Worm (Caenorhabditis elegans) whole organism, L4 larva: ENCODE measurements around the gene fzr-1.

Source experiments
- D1046.2 ChIP-seq: fragments of 200-800 bp; sonication (Bioruptor generic); IDR thresholded peaks from 2 replicates; pipeline ENCODE4 v1.3.6; 2022; ENCODE audit warnings: missing genetic modification characterization, missing compliant biosample characterization
- F44E2.7 ChIP-seq: fragments of 200-800 bp; sonication (Bioruptor generic); IDR thresholded peaks from 2 replicates; pipeline ENCODE4 v2.1.2; 2022; ENCODE audit warnings: missing genetic modification characterization, missing compliant biosample characterization
- T26A8.4 ChIP-seq: fragments of 200-800 bp; sonication (Bioruptor generic); IDR thresholded peaks from 2 replicates; pipeline ENCODE4 v1.3.6; 2022; ENCODE audit warnings: missing genetic modification characterization, missing compliant biosample characterization
- Y105C5A.15 ChIP-seq: fragments of 200-800 bp; sonication (Bioruptor generic); IDR thresholded peaks from 2 replicates; pipeline ENCODE4 v1.3.6; 2022; ENCODE audit warnings: missing genetic modification characterization, missing compliant biosample characterization
- Y48G9A.11 ChIP-seq: fragments of 200-800 bp; sonication (Bioruptor generic); IDR thresholded peaks from 2 replicates; pipeline ENCODE4 v1.3.6; 2022; ENCODE audit warnings: missing genetic modification reagents, missing genetic modification characterization, missing compliant biosample characterization
- ZK546.5 ChIP-seq, 2 experiments: sonication (generic microtip); optimal IDR thresholded peaks; 2 replicates each; lab custom pipeline; 2017; ENCODE audit warnings: missing biosample characterization in 2 of 2, missing genetic modification characterization in 2 of 2
- aha-1 ChIP-seq: fragments of 150-350 bp; peaks from one replicate; lab custom pipeline; 2014; ENCODE audit warnings: missing biosample characterization, missing genetic modification characterization
- ama-1 ChIP-seq: fragments of 150-350 bp; optimal IDR thresholded peaks from 2 replicates; lab custom pipeline; 2014; ENCODE audit warnings: inconsistent platforms, mixed read lengths
- arid-1 ChIP-seq: fragments of 200-800 bp; sonication (Bioruptor generic); conservative IDR thresholded peaks from 2 replicates; pipeline ENCODE4 v1.3.6; 2022; ENCODE audit warnings: missing genetic modification reagents, missing genetic modification characterization, missing compliant biosample characterization
- ceh-44 ChIP-seq: fragments of 200-800 bp; sonication (Bioruptor generic); IDR thresholded peaks from 2 replicates; pipeline ENCODE4 v1.3.6; 2022; ENCODE audit warnings: missing genetic modification reagents, missing genetic modification characterization, missing compliant biosample characterization
- cey-2 ChIP-seq: sonication (generic microtip); optimal IDR thresholded peaks from 3 replicates; lab custom pipeline; 2017; ENCODE audit warnings: missing genetic modification characterization, mild to moderate bottlenecking, missing compliant biosample characterization, antibody characterized with exemption, borderline replicate concordance; ENCODE audit not compliant: insufficient read depth
- daf-16 ChIP-seq, 3 experiments: sonication (generic microtip); optimal IDR thresholded peaks; 2 replicates each; lab custom pipeline; 2016 to 2017; ENCODE audit warnings: missing genetic modification characterization in 3 of 3, missing genetic modification reagents in 3 of 3, mild to moderate bottlenecking in 2 of 3, missing compliant biosample characterization in 2 of 3, missing biosample characterization in 1 of 3, moderate library complexity in 1 of 3
- dmd-6 ChIP-seq: fragments of 200-800 bp; sonication (Bioruptor generic); IDR thresholded peaks from 2 replicates; pipeline ENCODE4 v1.3.6; 2022; ENCODE audit warnings: missing genetic modification reagents, missing genetic modification characterization, missing compliant biosample characterization
- dmd-9 ChIP-seq: fragments of 200-800 bp; sonication (Bioruptor generic); IDR thresholded peaks from 2 replicates; pipeline ENCODE4 v1.3.6; 2022; ENCODE audit warnings: missing genetic modification reagents, missing genetic modification characterization, missing compliant biosample characterization
- dpl-1 ChIP-seq: fragments of 150-350 bp; optimal IDR thresholded peaks from 2 replicates; lab custom pipeline; 2014; ENCODE audit warnings: missing biosample characterization, missing genetic modification reagents, missing genetic modification characterization
- duxl-1 ChIP-seq: sonication (generic microtip); optimal IDR thresholded peaks from 2 replicates; lab custom pipeline; 2016; ENCODE audit warnings: mild to moderate bottlenecking, missing genetic modification characterization, moderate library complexity, missing compliant biosample characterization; ENCODE audit not compliant: poor library complexity
- egl-43 ChIP-seq: fragments of 200-800 bp; sonication (Bioruptor generic); IDR thresholded peaks from 2 replicates; pipeline ENCODE4 v1.3.6; 2022; ENCODE audit warnings: missing genetic modification reagents, missing genetic modification characterization, missing compliant biosample characterization
- fkh-10 ChIP-seq: fragments of 150-350 bp; optimal IDR thresholded peaks from 2 replicates; lab custom pipeline; 2014; ENCODE audit warnings: missing biosample characterization, missing genetic modification reagents, missing genetic modification characterization
- hlh-11 ChIP-seq: fragments of 200-800 bp; sonication (Bioruptor generic); optimal IDR thresholded peaks from 2 replicates; lab custom pipeline; 2018; ENCODE audit warnings: mild to moderate bottlenecking, missing genetic modification characterization, missing compliant biosample characterization
- hlh-30 ChIP-seq: sonication (generic microtip); optimal IDR thresholded peaks from 2 replicates; lab custom pipeline; 2017; ENCODE audit warnings: antibody characterized with exemption, mild to moderate bottlenecking, missing genetic modification characterization, missing compliant biosample characterization; ENCODE audit not compliant: insufficient read depth
- lin-13 ChIP-seq: fragments of 150-350 bp; optimal IDR thresholded peaks from 2 replicates; lab custom pipeline; 2014; ENCODE audit warnings: missing biosample characterization, missing genetic modification reagents, missing genetic modification characterization
- lin-15B ChIP-seq: fragments of 150-350 bp; sonication (generic microtip); optimal IDR thresholded peaks from 3 replicates; lab custom pipeline; 2014; ENCODE audit warnings: missing biosample characterization, missing genetic modification characterization
- lin-29 ChIP-seq: fragments of 200-800 bp; sonication (Bioruptor generic); IDR thresholded peaks from 2 replicates; pipeline ENCODE4 v1.3.6; 2022; ENCODE audit warnings: missing genetic modification reagents, missing genetic modification characterization, missing compliant biosample characterization
- lin-38 ChIP-seq: fragments of 200-800 bp; sonication (Bioruptor generic); IDR thresholded peaks from 2 replicates; pipeline ENCODE4 v1.3.6; 2022; ENCODE audit warnings: missing genetic modification reagents, missing genetic modification characterization, missing compliant biosample characterization
- lin-39 ChIP-seq: fragments of 150-350 bp; optimal IDR thresholded peaks from 2 replicates; lab custom pipeline; 2014; ENCODE audit warnings: missing biosample characterization, missing genetic modification reagents, missing genetic modification characterization
- lir-3 ChIP-seq: sonication (generic microtip); optimal IDR thresholded peaks from 2 replicates; lab custom pipeline; 2016; ENCODE audit warnings: mild to moderate bottlenecking, missing genetic modification characterization, missing compliant biosample characterization
- madf-5 ChIP-seq, 2 experiments: fragments of 200-800 bp; sonication (Bioruptor generic); IDR thresholded peaks; 2 replicates each; pipeline ENCODE4 v1.3.6; 2022; ENCODE audit warnings: missing compliant biosample characterization in 2 of 2, missing genetic modification characterization in 2 of 2
- mdl-1 ChIP-seq, 2 experiments: fragments of 150-350 bp in 1 of 2; sonication (generic microtip) in 1 of 2; optimal IDR thresholded peaks; 2 replicates each; lab custom pipeline; 2014 to 2017; ENCODE audit warnings: missing biosample characterization in 2 of 2, missing genetic modification characterization in 2 of 2
- mdt-29 ChIP-seq: fragments of 200-800 bp; sonication (Bioruptor generic); IDR thresholded peaks from 2 replicates; pipeline ENCODE4 v1.3.6; 2022; ENCODE audit warnings: missing genetic modification reagents, missing genetic modification characterization, missing compliant biosample characterization
- mxl-2 ChIP-seq: fragments of 200-800 bp; sonication (Bioruptor generic); conservative IDR thresholded peaks from 2 replicates; pipeline ENCODE4 v1.3.6; 2022; ENCODE audit warnings: missing genetic modification reagents, missing genetic modification characterization, missing compliant biosample characterization
- nhr-102 ChIP-seq: sonication (generic microtip); optimal IDR thresholded peaks from 2 replicates; lab custom pipeline; 2016; ENCODE audit warnings: mild to moderate bottlenecking, missing genetic modification characterization, moderate library complexity, missing compliant biosample characterization
- nhr-11 ChIP-seq: fragments of 150-350 bp; optimal IDR thresholded peaks from 2 replicates; lab custom pipeline; 2014; ENCODE audit warnings: missing biosample characterization, missing genetic modification characterization
- nhr-25 ChIP-seq: sonication (generic microtip); optimal IDR thresholded peaks from 2 replicates; lab custom pipeline; 2017; ENCODE audit warnings: missing genetic modification characterization, mild to moderate bottlenecking, missing compliant biosample characterization, antibody characterized with exemption, moderate library complexity, borderline replicate concordance; ENCODE audit not compliant: insufficient read depth
- nhr-28 ChIP-seq: fragments of 150-350 bp; optimal IDR thresholded peaks from 2 replicates; lab custom pipeline; 2014; ENCODE audit warnings: missing biosample characterization, missing genetic modification characterization
- nhr-48 ChIP-seq: sonication (generic microtip); optimal IDR thresholded peaks from 2 replicates; lab custom pipeline; 2016; ENCODE audit warnings: mild to moderate bottlenecking, missing genetic modification characterization, missing compliant biosample characterization
- nhr-6 ChIP-seq: fragments of 150-350 bp; optimal IDR thresholded peaks from 2 replicates; lab custom pipeline; 2014; ENCODE audit warnings: missing biosample characterization, missing genetic modification characterization
- nhr-76 ChIP-seq: fragments of 150-350 bp; optimal IDR thresholded peaks from 2 replicates; lab custom pipeline; 2014; ENCODE audit warnings: missing biosample characterization, missing genetic modification characterization
- nhr-77 ChIP-seq: fragments of 150-350 bp; optimal IDR thresholded peaks from 2 replicates; lab custom pipeline; 2014; ENCODE audit warnings: missing biosample characterization, missing genetic modification characterization
- pha-4 ChIP-seq, 2 experiments: fragments of 150-350 bp in 1 of 2; fragments of 200-800 bp in 1 of 2; sonication (Bioruptor generic) in 1 of 2; IDR thresholded peaks in 1 of 2; optimal IDR thresholded peaks in 1 of 2; 2 replicates each; pipeline versions ENCODE4 v1.3.6 to Lab custom; 2014 to 2022; ENCODE audit warnings: missing genetic modification characterization in 2 of 2, missing genetic modification reagents in 2 of 2, missing biosample characterization in 1 of 2, missing compliant biosample characterization in 1 of 2
- php-3 ChIP-seq: fragments of 200-800 bp; sonication (Bioruptor generic); IDR thresholded peaks from 2 replicates; pipeline ENCODE4 v1.3.6; 2022; ENCODE audit warnings: missing genetic modification reagents, missing genetic modification characterization, missing compliant biosample characterization
- rbr-2 ChIP-seq: sonication (generic microtip); optimal IDR thresholded peaks from 2 replicates; lab custom pipeline; 2016; ENCODE audit warnings: missing genotype, missing genetic modification characterization, missing compliant biosample characterization
- set-16 ChIP-seq: fragments of 200-800 bp; sonication (Bioruptor generic); IDR thresholded peaks from 2 replicates; pipeline ENCODE4 v1.3.6; 2022; ENCODE audit warnings: missing genetic modification reagents, missing genetic modification characterization, missing compliant biosample characterization
- skn-1 ChIP-seq: fragments of 150-350 bp; optimal IDR thresholded peaks from 2 replicates; lab custom pipeline; 2014; ENCODE audit warnings: missing biosample characterization, missing genetic modification characterization
- snpc-4 ChIP-seq: fragments of 150-350 bp; optimal IDR thresholded peaks from 2 replicates; lab custom pipeline; 2014; ENCODE audit warnings: missing biosample characterization, missing genetic modification characterization
- unc-130 ChIP-seq: sonication (generic microtip); optimal IDR thresholded peaks from 2 replicates; lab custom pipeline; 2016; ENCODE audit warnings: missing genetic modification reagents, missing genetic modification characterization, missing compliant biosample characterization
- unc-62 ChIP-seq, 3 experiments: fragments of 150-350 bp in 1 of 3; sonication (generic microtip); optimal IDR thresholded peaks in 2 of 3; peaks in 1 of 3; 1 replicate in 1 of 3; 2 replicates in 2 of 3; lab custom pipeline; 2014 to 2017; ENCODE audit warnings: missing biosample characterization in 3 of 3, missing genetic modification characterization in 3 of 3, missing genetic modification reagents in 3 of 3, missing genotype in 1 of 3
- ztf-11 ChIP-seq: fragments of 150-350 bp; optimal IDR thresholded peaks from 2 replicates; lab custom pipeline; 2014; ENCODE audit warnings: missing biosample characterization, missing genetic modification characterization
- ztf-7 ChIP-seq: fragments of 150-350 bp; optimal IDR thresholded peaks from 2 replicates; lab custom pipeline; 2014; ENCODE audit warnings: missing biosample characterization, missing genetic modification characterization

The fzr-1 gene

DNA sequence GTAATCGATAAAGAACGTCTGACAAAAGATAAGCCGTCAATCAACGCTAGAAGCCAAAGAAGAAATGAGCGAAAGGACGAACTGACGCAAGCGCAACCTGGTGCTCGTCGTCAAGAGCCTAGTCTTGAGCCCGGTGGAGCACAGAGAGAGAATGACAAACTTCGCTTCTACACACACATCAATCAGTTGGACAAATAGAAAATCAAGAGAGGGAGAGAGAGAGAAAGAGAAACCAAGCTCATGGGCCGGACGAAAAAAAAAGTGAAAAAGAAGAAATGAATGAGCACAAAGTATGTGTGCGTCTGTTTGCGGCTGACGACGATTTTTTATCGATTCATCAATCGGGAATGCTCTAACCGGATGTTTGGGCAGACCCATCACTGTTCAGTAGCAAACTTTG is 23.1 kb downstream of the fzr-1 start:
- peak; percentile 57; the same call in 1 of the 2 replicates for TF ChIP-seq egl-43
- TF ChIP-seq lin-29 (GFP tag; lab: Robert Waterston, UW): no peak
- no peak for TF ChIP-seq ztf-7 (tag; lab: Kevin White, UChicago)
- TF ChIP-seq aha-1 (tag; lab: Kevin White, UChicago): peak; percentile 96
- no peak for TF ChIP-seq lin-15B
- TF ChIP-seq nhr-48 (tag; lab: Kevin White, UChicago): no peak
- no peak for TF ChIP-seq lir-3
- TF ChIP-seq lin-38 (GFP tag; lab: Robert Waterston, UW): no peak
- TF ChIP-seq mdl-1 (tag; optimal IDR thresholded peaks at IDR 0.05; lab: Kevin White, UChicago): peak in 1 of 2 experiments; percentile 11
- no peak for TF ChIP-seq cey-2 (tag; lab: Kevin White, UChicago)
- peak in 1 of 2 experiments; percentile 71 for TF ChIP-seq unc-62 (GFP tag; optimal IDR thresholded peaks at IDR 0.05 in 1 of 2; lab: Kevin White, UChicago)
- no peak for TF ChIP-seq unc-62 (tag; optimal IDR thresholded peaks at IDR 0.05; lab: Kevin White, UChicago)
- TF ChIP-seq nhr-6: peak; percentile 7
- TF ChIP-seq pha-4 (GFP tag; IDR thresholded peaks at IDR 0.05; lab: Robert Waterston, UW): no peak; the same call in none of the 2 replicates
- peak; percentile 37 for TF ChIP-seq pha-4 (tag; optimal IDR thresholded peaks at IDR 0.05; lab: Kevin White, UChicago)
- TF ChIP-seq hlh-30 (tag; lab: Kevin White, UChicago): peak; percentile 19
- peak; percentile 16; the same call in 1 of the 2 replicates for TF ChIP-seq dmd-6 (GFP tag; lab: Robert Waterston, UW)
- no peak for TF ChIP-seq duxl-1 (tag; lab: Kevin White, UChicago)
- TF ChIP-seq Y105C5A.15: no peak
- no peak for TF ChIP-seq dmd-9
- TF ChIP-seq T26A8.4 (GFP tag; lab: Robert Waterston, UW): no peak
- peak; percentile 26 for TF ChIP-seq ama-1
- peak; percentile 27; the same call in 1 of the 2 replicates for TF ChIP-seq set-16 (GFP tag; lab: Robert Waterston, UW)
- no peak for TF ChIP-seq nhr-77 (tag; lab: Kevin White, UChicago)
- TF ChIP-seq ceh-44 (GFP tag; lab: Robert Waterston, UW): no peak
- no peak for TF ChIP-seq Y48G9A.11
- peak; percentile 67 for TF ChIP-seq nhr-11 (tag; lab: Kevin White, UChicago)
- peak; percentile 60 for TF ChIP-seq hlh-11 (tag; lab: Kevin White, UChicago)
- TF ChIP-seq ztf-11 (tag; lab: Kevin White, UChicago): no peak
- TF ChIP-seq daf-16 (GFP tag; optimal IDR thresholded peaks at IDR 0.05; lab: Kevin White, UChicago): peak in 1 of 2 experiments; percentile 50
- TF ChIP-seq daf-16 (tag; optimal IDR thresholded peaks at IDR 0.05; lab: Kevin White, UChicago): no peak
- peak; percentile 37 for TF ChIP-seq nhr-28 (tag; lab: Kevin White, UChicago)

DNA sequence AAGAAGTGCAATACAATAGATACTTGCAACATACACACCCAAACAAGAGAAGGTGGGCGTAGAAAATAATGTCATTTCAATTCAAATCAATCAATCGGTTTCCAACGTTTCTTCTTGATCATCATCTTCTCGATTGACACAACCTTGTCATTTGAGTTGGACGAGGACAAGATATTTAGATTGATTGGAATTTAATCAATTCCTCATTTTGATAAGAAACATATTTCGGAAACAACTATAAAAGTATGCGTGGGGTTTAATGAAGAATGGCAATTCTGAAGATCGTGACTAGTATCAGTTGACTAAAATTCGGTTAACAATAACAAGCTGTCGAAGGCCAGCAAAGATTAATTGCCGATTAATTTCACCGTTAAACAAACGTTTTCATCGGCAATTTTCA is 23.6 kb downstream of the fzr-1 start:
- TF ChIP-seq nhr-6: no peak
- TF ChIP-seq ZK546.5 (tag; optimal IDR thresholded peaks at IDR 0.05; lab: Kevin White, UChicago): no peak
- TF ChIP-seq unc-130 (GFP tag; lab: Kevin White, UChicago): no peak
- TF ChIP-seq aha-1 (tag; lab: Kevin White, UChicago): no peak
- no peak for TF ChIP-seq mxl-2 (GFP tag; lab: Robert Waterston, UW)
- peak; percentile 89 for TF ChIP-seq dmd-6 (GFP tag; lab: Robert Waterston, UW)
- no peak for TF ChIP-seq ceh-44 (GFP tag; lab: Robert Waterston, UW)
- TF ChIP-seq D1046.2 (GFP tag; lab: Robert Waterston, UW): no peak
- TF ChIP-seq nhr-76 (tag; lab: Kevin White, UChicago): no peak
- peak; percentile 76 for TF ChIP-seq php-3 (GFP tag; lab: Robert Waterston, UW)
- no peak for TF ChIP-seq mdl-1 (tag; optimal IDR thresholded peaks at IDR 0.05; lab: Kevin White, UChicago)
- peak; percentile 21 for TF ChIP-seq lin-13
- no peak for TF ChIP-seq skn-1 (tag; lab: Kevin White, UChicago)
- no peak for TF ChIP-seq dpl-1 (GFP tag; lab: Kevin White, UChicago)
- no peak for TF ChIP-seq F44E2.7 (GFP tag; lab: Robert Waterston, UW)
- no peak for TF ChIP-seq nhr-77 (tag; lab: Kevin White, UChicago)
- TF ChIP-seq madf-5 (GFP tag; IDR thresholded peaks at IDR 0.05; lab: Robert Waterston, UW): no peak
- no peak for TF ChIP-seq arid-1 (GFP tag; lab: Robert Waterston, UW)
- no peak for TF ChIP-seq rbr-2 (tag; lab: Kevin White, UChicago)
- no peak for TF ChIP-seq nhr-25
- TF ChIP-seq lin-39 (tag; lab: Kevin White, UChicago): no peak
- TF ChIP-seq mdt-29: no peak
- TF ChIP-seq daf-16 (GFP tag; optimal IDR thresholded peaks at IDR 0.05; lab: Kevin White, UChicago): no peak
- peak; percentile 19 for TF ChIP-seq daf-16 (tag; optimal IDR thresholded peaks at IDR 0.05; lab: Kevin White, UChicago)
- no peak for TF ChIP-seq snpc-4 (tag; lab: Kevin White, UChicago)
- no peak for TF ChIP-seq fkh-10 (GFP tag; lab: Kevin White, UChicago)
- peak; percentile 12 for TF ChIP-seq nhr-102 (tag; lab: Kevin White, UChicago)
- TF ChIP-seq lin-29 (GFP tag; lab: Robert Waterston, UW): no peak
- TF ChIP-seq lin-38 (GFP tag; lab: Robert Waterston, UW): no peak
